Worm (Caenorhabditis elegans): ENCODE measurements around the gene irld-47.

The irld-47 gene

ce11 chrII:7870632-7871031 lies 48.3 kb upstream of the irld-47 start (continued):
- no peak for TF ChIP-seq F37D6.2 (tag; optimal IDR thresholded peaks at IDR 0.05)
- TF ChIP-seq ama-1 (optimal IDR thresholded peaks at IDR 0.05): peak; percentile 32
- no peak for TF ChIP-seq madf-5 (GFP tag; IDR thresholded peaks at IDR 0.05)
- no peak for TF ChIP-seq zip-2 (tag; optimal IDR thresholded peaks at IDR 0.05)
- TF ChIP-seq rbr-2 (tag; optimal IDR thresholded peaks at IDR 0.05): peak; percentile 25
- TF ChIP-seq hlh-11 (tag; optimal IDR thresholded peaks at IDR 0.05): peak; percentile 22
- TF ChIP-seq unc-62 (GFP tag; optimal IDR thresholded peaks at IDR 0.05 in 1 of 2): no peak
- TF ChIP-seq unc-62 (tag; optimal IDR thresholded peaks at IDR 0.05): no peak
- no peak for TF ChIP-seq set-16 (GFP tag; IDR thresholded peaks at IDR 0.05)
- peak; percentile 1 for TF ChIP-seq nhr-11 (tag; optimal IDR thresholded peaks at IDR 0.05)
- TF ChIP-seq nhr-10 (tag; optimal IDR thresholded peaks at IDR 0.05): no peak
- no peak for TF ChIP-seq ceh-62 (tag; optimal IDR thresholded peaks at IDR 0.05)
- TF ChIP-seq nhr-42 (GFP tag; IDR thresholded peaks at IDR 0.05): no peak
- no peak for TF ChIP-seq egl-43 (GFP tag; IDR thresholded peaks at IDR 0.05)
- TF ChIP-seq daf-12 (tag; optimal IDR thresholded peaks at IDR 0.05): no peak
- TF ChIP-seq hlh-30 (tag; optimal IDR thresholded peaks at IDR 0.05; ENCODE audit: insufficient read depth): peak; percentile 71
- no peak for TF ChIP-seq lin-39 (tag; optimal IDR thresholded peaks at IDR 0.05)
- 0 out of 2 replicates have a peak, but pooled peaks have one; percentile 40 for TF ChIP-seq lin-38 (GFP tag; IDR thresholded peaks at IDR 0.05)
- no peak for TF ChIP-seq ceh-20 (GFP tag; IDR thresholded peaks at IDR 0.05)
- TF ChIP-seq tag-97 (GFP tag; IDR thresholded peaks at IDR 0.05): no peak
- no peak for TF ChIP-seq Y48G9A.11 (GFP tag; IDR thresholded peaks at IDR 0.05)
- TF ChIP-seq mdt-29 (GFP tag; IDR thresholded peaks at IDR 0.05): no peak
- no peak for TF ChIP-seq D1046.2 (GFP tag; IDR thresholded peaks at IDR 0.05)
- TF ChIP-seq pqm-1 (tag; optimal IDR thresholded peaks at IDR 0.05): no peak
- TF ChIP-seq nhr-48 (tag; optimal IDR thresholded peaks at IDR 0.05): no peak
- no peak for TF ChIP-seq lir-3 (tag; optimal IDR thresholded peaks at IDR 0.05)
- no peak for TF ChIP-seq nhr-237 (tag; optimal IDR thresholded peaks at IDR 0.05)
- no peak for TF ChIP-seq zip-11 (GFP tag; IDR thresholded peaks at IDR 0.05)
- no peak for TF ChIP-seq daf-8 (GFP tag; IDR thresholded peaks at IDR 0.05)
- peak; percentile 46 for TF ChIP-seq mep-1 (tag; optimal IDR thresholded peaks at IDR 0.05)
- TF ChIP-seq dve-1 (tag; optimal IDR thresholded peaks at IDR 0.05; ENCODE audit: insufficient read depth): peak; percentile 6
- no peak for TF ChIP-seq duxl-1 (tag; optimal IDR thresholded peaks at IDR 0.05; ENCODE audit: poor library complexity)
- TF ChIP-seq fkh-10 (GFP tag; optimal IDR thresholded peaks at IDR 0.05): no peak
- TF ChIP-seq Y105C5A.15 (GFP tag; IDR thresholded peaks at IDR 0.05): no peak
- TF ChIP-seq daf-16 (GFP tag; optimal IDR thresholded peaks at IDR 0.05): peak; percentile 0 to 86
- peak; percentile 51 for TF ChIP-seq daf-16 (tag; optimal IDR thresholded peaks at IDR 0.05)
- no peak for TF ChIP-seq saeg-2 (GFP tag; IDR thresholded peaks at IDR 0.05)
- TF ChIP-seq nhr-6 (tag; optimal IDR thresholded peaks at IDR 0.05): peak; percentile 35
- TF ChIP-seq jun-1 (tag; optimal IDR thresholded peaks at IDR 0.05): no peak
- TF ChIP-seq F10B5.3 (tag; optimal IDR thresholded peaks at IDR 0.05): no peak
- TF ChIP-seq ceh-28 (tag; optimal IDR thresholded peaks at IDR 0.05): no peak
- TF ChIP-seq hmg-1.1 (GFP tag; IDR thresholded peaks at IDR 0.05): peak; percentile 57; the same call in 1 of the 2 replicates
- TF ChIP-seq T26A8.4 (GFP tag; IDR thresholded peaks at IDR 0.05): no peak
- no peak for TF ChIP-seq lin-15B (tag; optimal IDR thresholded peaks at IDR 0.05)
- TF ChIP-seq mxl-3 (GFP tag; optimal IDR thresholded peaks at IDR 0.05): no peak
- TF ChIP-seq tra-1 (GFP tag; IDR thresholded peaks at IDR 0.05): no peak
- TF ChIP-seq F26F4.8 (GFP tag; conservative IDR thresholded peaks at IDR 0.05): no peak
- no peak for TF ChIP-seq snpc-1.2 (GFP tag; IDR thresholded peaks at IDR 0.05)
- no peak for TF ChIP-seq lin-1 (GFP tag; IDR thresholded peaks at IDR 0.05)
- TF ChIP-seq ZK546.5 (tag; optimal IDR thresholded peaks at IDR 0.05): no peak
- TF ChIP-seq Y75B8A.6 (GFP tag; IDR thresholded peaks at IDR 0.05): no peak
- TF ChIP-seq php-3 (GFP tag; IDR thresholded peaks at IDR 0.05): no peak
- no peak for TF ChIP-seq lim-7 (GFP tag; IDR thresholded peaks at IDR 0.05)
